Fruit fly (Drosophila melanogaster): ENCODE data around the gene CG32486.

The CG32486 gene

dm6 chr3L:3081966-3082516 is 11.4 kb upstream of the CG32486 start (continued):
- TF ChIP-seq Xbp1 (GFP tag; optimal IDR thresholded peaks at IDR 0.05), result no peak
- TF ChIP-seq CG7745 (tag; optimal IDR thresholded peaks at IDR 0.05), result peak; percentile 9
- no peak for TF ChIP-seq klu (GFP tag; IDR thresholded peaks at IDR 0.05)
- TF ChIP-seq gro (GFP tag; optimal IDR thresholded peaks at IDR 0.05), result no peak
- TF ChIP-seq kni (GFP tag; optimal IDR thresholded peaks at IDR 0.05), result peak; percentile 27
- TF ChIP-seq br (optimal IDR thresholded peaks at IDR 0.05), result no peak
- no peak for TF ChIP-seq CG14667 (GFP tag; IDR thresholded peaks at IDR 0.05)
- TF ChIP-seq CG10959 (GFP tag; IDR thresholded peaks at IDR 0.05), result no peak
- no peak for TF ChIP-seq Ptx1 (GFP tag; IDR thresholded peaks at IDR 0.05)
- TF ChIP-seq Optix (GFP tag; IDR thresholded peaks at IDR 0.05), result no peak
- TF ChIP-seq MBD-R2 (GFP tag; IDR thresholded peaks at IDR 0.05), result no peak
- TF ChIP-seq CG2120 (GFP tag; optimal IDR thresholded peaks at IDR 0.05), result no peak
- TF ChIP-seq Lhr (GFP tag; optimal IDR thresholded peaks at IDR 0.05), result no peak
- no peak for TF ChIP-seq CG15073 (GFP tag; optimal IDR thresholded peaks at IDR 0.05)
- TF ChIP-seq CG34376 (GFP tag; optimal IDR thresholded peaks at IDR 0.05), result peak; percentile 25
- TF ChIP-seq hth (optimal IDR thresholded peaks at IDR 0.05), result no peak
- TF ChIP-seq mld (GFP tag; IDR thresholded peaks at IDR 0.05; ENCODE audit: partially characterized antibody), result no peak
- no peak for TF ChIP-seq Nf-YC (tag; optimal IDR thresholded peaks at IDR 0.05)
- no peak for TF ChIP-seq lilli (GFP tag; optimal IDR thresholded peaks at IDR 0.05)
- no peak for TF ChIP-seq sim (GFP tag; IDR thresholded peaks at IDR 0.05)
- TF ChIP-seq CG4282 (GFP tag; optimal IDR thresholded peaks at IDR 0.05), result no peak
- no peak for TF ChIP-seq emc (GFP tag; optimal IDR thresholded peaks at IDR 0.05)
- no peak for TF ChIP-seq Dp (GFP tag; optimal IDR thresholded peaks at IDR 0.05)
- TF ChIP-seq CG10543 (GFP tag; optimal IDR thresholded peaks at IDR 0.05), result peak; percentile 38
- no peak for TF ChIP-seq tll (GFP tag; optimal IDR thresholded peaks at IDR 0.05)
- no peak for TF ChIP-seq CG30020 (tag; optimal IDR thresholded peaks at IDR 0.05)
- no peak for TF ChIP-seq vfl (GFP tag; optimal IDR thresholded peaks at IDR 0.05)
- peak; percentile 52 for TF ChIP-seq exex (tag; optimal IDR thresholded peaks at IDR 0.05)
- no peak for TF ChIP-seq Bgb (GFP tag; IDR thresholded peaks at IDR 0.05; ENCODE audit: partially characterized antibody)
- peak; percentile 18 for TF ChIP-seq Hmr (GFP tag; optimal IDR thresholded peaks at IDR 0.05)
- no peak for TF ChIP-seq pum (GFP tag; optimal IDR thresholded peaks at IDR 0.05)
- 0 out of 3 replicates have a peak, but pooled peaks have one; percentile 58 for TF ChIP-seq CG2199 (GFP tag; IDR thresholded peaks at IDR 0.05)
- TF ChIP-seq CG4360 (GFP tag; IDR thresholded peaks at IDR 0.05), result no peak
- peak; percentile 78 for TF ChIP-seq abd-A (tag; optimal IDR thresholded peaks at IDR 0.05)
- no peak for TF ChIP-seq Lim3 (GFP tag; IDR thresholded peaks at IDR 0.05)
- no peak for TF ChIP-seq croc (GFP tag; conservative IDR thresholded peaks at IDR 0.05)
- TF ChIP-seq Vsx1 (GFP tag; optimal IDR thresholded peaks at IDR 0.05), result peak; percentile 42
- TF ChIP-seq grau (tag; optimal IDR thresholded peaks at IDR 0.05), result no peak
- TF ChIP-seq CG7786 (GFP tag; optimal IDR thresholded peaks at IDR 0.05), result no peak
- no peak for TF ChIP-seq CG6813 (GFP tag; optimal IDR thresholded peaks at IDR 0.05)
- no peak for TF ChIP-seq Dref (GFP tag; IDR thresholded peaks at IDR 0.05)
- no peak for TF ChIP-seq CoRest (tag; optimal IDR thresholded peaks at IDR 0.05)
- TF ChIP-seq CG17612 (GFP tag; IDR thresholded peaks at IDR 0.05), result no peak
- TF ChIP-seq Fer3 (tag; optimal IDR thresholded peaks at IDR 0.05), result no peak
- no peak for TF ChIP-seq bab2 (GFP tag; optimal IDR thresholded peaks at IDR 0.05)
- no peak for TF ChIP-seq z (GFP tag; IDR thresholded peaks at IDR 0.05)
- 0 out of 2 replicates have a peak, but pooled peaks have one; percentile 9 for TF ChIP-seq bbx (GFP tag; IDR thresholded peaks at IDR 0.05; ENCODE audit: partially characterized antibody)
- TF ChIP-seq esg (GFP tag; conservative IDR thresholded peaks at IDR 0.05), result no peak
- no peak for TF ChIP-seq CG4707 (GFP tag; optimal IDR thresholded peaks at IDR 0.05)
- peak; percentile 22; the same call in 1 of the 3 replicates for TF ChIP-seq CG34422 (GFP tag; IDR thresholded peaks at IDR 0.05)
- TF ChIP-seq chm (GFP tag; IDR thresholded peaks at IDR 0.05), result no peak
- peak; percentile 50 for TF ChIP-seq cad (GFP tag; optimal IDR thresholded peaks at IDR 0.05)

Data from whole organism, embryonic.